Worm (Caenorhabditis elegans) whole organism, L4 larva: ENCODE results near the gene C33D9.10.

Source experiments
- aly-2 ChIP-seq: sonication (generic microtip); optimal IDR thresholded peaks from 2 replicates; lab custom pipeline; 2018; ENCODE audit warnings: missing biosample characterization, missing genetic modification characterization
- fkh-10 ChIP-seq: fragments of 150-350 bp; optimal IDR thresholded peaks from 2 replicates; lab custom pipeline; 2014; ENCODE audit warnings: missing biosample characterization, missing genetic modification reagents, missing genetic modification characterization
- nhr-111 ChIP-seq: fragments of 200-800 bp; sonication (Bioruptor generic); optimal IDR thresholded peaks from 2 replicates; lab custom pipeline; 2018; ENCODE audit warnings: mild to moderate bottlenecking, missing genetic modification characterization, missing compliant biosample characterization
- ztf-11 ChIP-seq: fragments of 150-350 bp; optimal IDR thresholded peaks from 2 replicates; lab custom pipeline; 2014; ENCODE audit warnings: missing biosample characterization, missing genetic modification characterization

- TF ChIP-seq aly-2 (no peak), nhr-111 (GFP tag; lab: Kevin White, UChicago) (no peak), ztf-11 (tag; lab: Kevin White, UChicago) (no peak), fkh-10 (GFP tag; lab: Kevin White, UChicago) (no peak)
Measured at ce11 chrIV:8739926-8740325, 48.0 kb downstream of the C33D9.10 start, which contains the start of gene mrps-33.
